Worm (Caenorhabditis elegans) whole organism, L4/young adult: ENCODE results near the gene E02C12.8.

Source experiments
- W03F9.2 ChIP-seq: fragments of 150-350 bp; optimal IDR thresholded peaks from 2 replicates; lab custom pipeline; 2014; ENCODE audit warnings: missing biosample characterization, missing genetic modification characterization
- dao-5 ChIP-seq: sonication (generic microtip); optimal IDR thresholded peaks from 2 replicates; lab custom pipeline; 2016; ENCODE audit warnings: missing genotype, missing genetic modification characterization, moderate library complexity, missing compliant biosample characterization
- him-1 ChIP-seq: sonication (generic microtip); optimal IDR thresholded peaks from 2 replicates; lab custom pipeline; 2016; ENCODE audit warnings: missing genotype, missing genetic modification reagents, missing genetic modification characterization, missing compliant biosample characterization

Gene E02C12.8

ce11 chrV:9322886-9323285 is 50.5 kb downstream of the E02C12.8 start, which contains the start of gene tag-153:
Gene tag-153, plus strand, starts transcription at chrV:9323085.
- no peak for TF ChIP-seq W03F9.2
- TF ChIP-seq dao-5 (tag; lab: Kevin White, UChicago), result no peak
- TF ChIP-seq him-1 (tag; lab: Kevin White, UChicago), result no peak
